Fruit fly (Drosophila melanogaster) whole organism, embryonic: ENCODE data around the gene CG13476.

Source experiments
- ATbp ChIP-seq: fragments of 200-800 bp; sonication (Bioruptor generic); optimal IDR thresholded peaks from 2 replicates; lab custom pipeline; 2017; ENCODE audit warnings: missing biosample characterization, mild to moderate bottlenecking, missing genetic modification characterization, missing genetic modification reagents
- Atf3 ChIP-seq: fragments of 200-800 bp; sonication (Bioruptor generic); optimal IDR thresholded peaks from 3 replicates; lab custom pipeline; 2016; ENCODE audit warnings: missing biosample characterization, missing genetic modification characterization
- Blimp-1 ChIP-seq: fragments of 200-800 bp; sonication (Bioruptor generic); optimal IDR thresholded peaks from 3 replicates; lab custom pipeline; 2018; ENCODE audit warnings: missing biosample characterization, missing genetic modification characterization, mild to moderate bottlenecking, moderate library complexity, missing genetic modification reagents
- CG12104 ChIP-seq: fragments of 200-800 bp; sonication (Bioruptor generic); optimal IDR thresholded peaks from 3 replicates; lab custom pipeline; 2016; ENCODE audit warnings: missing biosample characterization, missing genetic modification characterization
- CG14860 ChIP-seq: fragments of 200-800 bp; sonication (Bioruptor generic); IDR thresholded peaks from 3 replicates; pipeline ENCODE4 v1.3.6; 2022; ENCODE audit warnings: missing biosample characterization, missing genetic modification characterization; ENCODE audit not compliant: partially characterized antibody
- CG15479 ChIP-seq: fragments of 200-800 bp; sonication (Bioruptor generic); optimal IDR thresholded peaks from 3 replicates; lab custom pipeline; 2019; ENCODE audit warnings: missing biosample characterization, mild to moderate bottlenecking, missing genetic modification characterization, moderate library complexity
- CG17385 ChIP-seq: fragments of 200-800 bp; sonication (Bioruptor generic); optimal IDR thresholded peaks from 3 replicates; lab custom pipeline; 2018; ENCODE audit warnings: missing biosample characterization, mild to moderate bottlenecking, missing genetic modification characterization
- CG17829 ChIP-seq: fragments of 200-800 bp; optimal IDR thresholded peaks from 2 replicates; lab custom pipeline; 2019; ENCODE audit warnings: missing biosample characterization, mild to moderate bottlenecking, missing genetic modification characterization, moderate library complexity
- CG18619 ChIP-seq: fragments of 200-800 bp; sonication (Bioruptor generic); optimal IDR thresholded peaks from 3 replicates; lab custom pipeline; 2017; ENCODE audit warnings: missing biosample characterization, mild to moderate bottlenecking, missing genetic modification characterization
- CG30403 ChIP-seq: fragments of 200-800 bp; sonication (Bioruptor generic); optimal IDR thresholded peaks from 3 replicates; lab custom pipeline; 2016; ENCODE audit warnings: missing biosample characterization, missing genetic modification characterization
- CG3065 ChIP-seq: fragments of 200-800 bp; sonication (Bioruptor generic); optimal IDR thresholded peaks from 2 replicates; lab custom pipeline; 2016; ENCODE audit warnings: missing biosample characterization, missing genetic modification characterization
- CG3281 ChIP-seq: fragments of 200-800 bp; sonication (Bioruptor generic); optimal IDR thresholded peaks from 3 replicates; lab custom pipeline; 2017; ENCODE audit warnings: missing biosample characterization, mild to moderate bottlenecking, missing genetic modification characterization
- CG4707 ChIP-seq: fragments of 200-800 bp; sonication (Bioruptor generic); optimal IDR thresholded peaks from 2 replicates; lab custom pipeline; 2018; ENCODE audit warnings: missing biosample characterization, mild to moderate bottlenecking, missing genetic modification characterization, moderate library complexity
- CG5953 ChIP-seq: fragments of 200-800 bp; sonication (Bioruptor generic); IDR thresholded peaks from 2 replicates; pipeline ENCODE4 v1.3.6; 2022; ENCODE audit warnings: missing biosample characterization, missing genetic modification characterization
- CG7556 ChIP-seq: fragments of 200-800 bp; sonication (Bioruptor generic); optimal IDR thresholded peaks from 2 replicates; lab custom pipeline; 2017; ENCODE audit warnings: missing biosample characterization, mild to moderate bottlenecking, missing genetic modification characterization
- CG8359 ChIP-seq: fragments of 200-800 bp; sonication (Bioruptor generic); optimal IDR thresholded peaks from 2 replicates; lab custom pipeline; 2017; ENCODE audit warnings: missing biosample characterization, mild to moderate bottlenecking, missing genetic modification characterization, borderline replicate concordance
- CG8478 ChIP-seq: fragments of >200 bp; optimal IDR thresholded peaks from 2 replicates; lab custom pipeline; 2018
- CTCF ChIP-seq: fragments of 200-800 bp; sonication (Bioruptor generic); optimal IDR thresholded peaks from 2 replicates; lab custom pipeline; 2017; ENCODE audit warnings: missing biosample characterization, mild to moderate bottlenecking, missing genetic modification characterization, moderate library complexity
- Chrac-16 ChIP-seq: fragments of 200-800 bp; sonication (Bioruptor generic); optimal IDR thresholded peaks from 3 replicates; lab custom pipeline; 2016; ENCODE audit warnings: missing biosample characterization, missing genetic modification characterization
- CkIIα-i1 ChIP-seq: fragments of 200-800 bp; sonication (Bioruptor generic); IDR thresholded peaks from 2 replicates; pipeline ENCODE4 v1.3.6; 2022; ENCODE audit warnings: missing biosample characterization, missing genetic modification characterization
- Dfd ChIP-seq, 2 experiments: fragments of >200 bp; optimal IDR thresholded peaks; 2 replicates each; lab custom pipeline; 2017; ENCODE audit warnings: missing biosample characterization in 2 of 2, missing genetic modification characterization in 2 of 2
- Hand ChIP-seq: fragments of 200-800 bp; sonication (Bioruptor generic); optimal IDR thresholded peaks from 2 replicates; lab custom pipeline; 2017; ENCODE audit warnings: mild to moderate bottlenecking, missing biosample characterization, missing genetic modification reagents, missing genetic modification characterization
- MTF-1 ChIP-seq: fragments of 200-800 bp; sonication (Bioruptor generic); optimal IDR thresholded peaks from 2 replicates; lab custom pipeline; 2018; ENCODE audit warnings: missing biosample characterization, mild to moderate bottlenecking, missing genetic modification characterization, borderline replicate concordance
- NFAT ChIP-seq: fragments of 200-800 bp; sonication (Bioruptor generic); IDR thresholded peaks from 2 replicates; pipeline ENCODE4 v1.3.6; 2022; ENCODE audit warnings: missing biosample characterization, missing genetic modification characterization
- Nf-YC ChIP-seq: fragments of 200-800 bp; optimal IDR thresholded peaks from 3 replicates; lab custom pipeline; 2019; ENCODE audit warnings: missing biosample characterization, mild to moderate bottlenecking, missing genetic modification characterization, moderate library complexity
- Pdp1 ChIP-seq, 2 experiments: fragments of 200-800 bp; sonication (Bioruptor generic); optimal IDR thresholded peaks; 3 replicates each; lab custom pipeline; 2016; ENCODE audit warnings: missing biosample characterization in 2 of 2, missing genetic modification characterization in 2 of 2, mild to moderate bottlenecking in 1 of 2, moderate library complexity in 1 of 2
- TFAM ChIP-seq: fragments of 200-800 bp; sonication (Bioruptor generic); optimal IDR thresholded peaks from 2 replicates; lab custom pipeline; 2017; ENCODE audit warnings: missing biosample characterization, missing genetic modification characterization, inconsistent platforms
- Usf ChIP-seq: fragments of 200-800 bp; sonication (Bioruptor generic); optimal IDR thresholded peaks from 2 replicates; lab custom pipeline; 2017; ENCODE audit warnings: missing genotype, missing biosample characterization, missing genetic modification characterization
- al ChIP-seq: fragments of 200-800 bp; sonication (Bioruptor generic); IDR thresholded peaks from 2 replicates; pipeline ENCODE4 v1.3.6; 2022; ENCODE audit warnings: missing biosample characterization, missing genetic modification characterization
- aop ChIP-seq: fragments of 200-800 bp; sonication (Bioruptor generic); IDR thresholded peaks from 2 replicates; pipeline ENCODE4 v1.3.6; 2022; ENCODE audit warnings: missing biosample characterization, missing genetic modification characterization
- bsh ChIP-seq, 2 experiments: fragments of 200-800 bp; sonication (Bioruptor generic); optimal IDR thresholded peaks; 2 replicates each; lab custom pipeline; 2017 to 2018; ENCODE audit warnings: mild to moderate bottlenecking in 2 of 2, missing biosample characterization in 2 of 2, missing genetic modification characterization in 2 of 2, moderate library complexity in 1 of 2
- cg ChIP-seq: fragments of 200-800 bp; sonication (Bioruptor generic); optimal IDR thresholded peaks from 3 replicates; lab custom pipeline; 2019; ENCODE audit warnings: missing biosample characterization, mild to moderate bottlenecking, missing genetic modification characterization, moderate library complexity
- chm ChIP-seq: fragments of 200-800 bp; sonication (Bioruptor generic); IDR thresholded peaks from 2 replicates; pipeline ENCODE4 v1.3.6; 2022; ENCODE audit warnings: missing biosample characterization, missing genetic modification characterization
- ci ChIP-seq: fragments of 200-800 bp; sonication (Bioruptor generic); IDR thresholded peaks from 3 replicates; pipeline ENCODE4 v1.3.6; 2022; ENCODE audit warnings: missing biosample characterization, missing genetic modification characterization
- emc ChIP-seq: fragments of 200-800 bp; sonication (Bioruptor generic); optimal IDR thresholded peaks from 2 replicates; lab custom pipeline; 2016; ENCODE audit warnings: missing biosample characterization, missing genetic modification characterization
- ftz-f1 ChIP-seq: fragments of 200-800 bp; sonication (Bioruptor generic); optimal IDR thresholded peaks from 2 replicates; lab custom pipeline; 2016; ENCODE audit warnings: missing biosample characterization, missing genetic modification characterization
- grn ChIP-seq: fragments of 200-800 bp; sonication (Bioruptor generic); optimal IDR thresholded peaks from 3 replicates; lab custom pipeline; 2017; ENCODE audit warnings: missing biosample characterization, missing genetic modification characterization
- hb ChIP-seq: fragments of 200-800 bp; sonication (Bioruptor generic); IDR thresholded peaks from 3 replicates; pipeline ENCODE4 v1.3.6; 2022; ENCODE audit warnings: missing biosample characterization, missing genetic modification characterization; ENCODE audit not compliant: partially characterized antibody
- kni ChIP-seq: fragments of 200-800 bp; sonication (Bioruptor generic); optimal IDR thresholded peaks from 3 replicates; lab custom pipeline; 2017; ENCODE audit warnings: mild to moderate bottlenecking, missing biosample characterization, missing genetic modification reagents, missing genetic modification characterization
- lmd ChIP-seq: fragments of 200-800 bp; sonication (Bioruptor generic); IDR thresholded peaks from 2 replicates; pipeline ENCODE4 v1.3.6; 2022; ENCODE audit warnings: missing biosample characterization, missing genetic modification characterization
- nerfin-1 ChIP-seq: fragments of 200-800 bp; sonication (Bioruptor generic); optimal IDR thresholded peaks from 3 replicates; lab custom pipeline; 2019; ENCODE audit warnings: missing biosample characterization, mild to moderate bottlenecking, missing genetic modification characterization, moderate library complexity
- psq ChIP-seq: fragments of 200-800 bp; sonication (Bioruptor generic); optimal IDR thresholded peaks from 2 replicates; lab custom pipeline; 2017; ENCODE audit warnings: missing biosample characterization, missing genetic modification characterization
- salm ChIP-seq: fragments of 200-800 bp; sonication (Bioruptor generic); optimal IDR thresholded peaks from 2 replicates; lab custom pipeline; 2018; ENCODE audit warnings: missing biosample characterization, mild to moderate bottlenecking, missing genetic modification characterization
- schlank ChIP-seq: fragments of 200-800 bp; sonication (Bioruptor generic); optimal IDR thresholded peaks from 2 replicates; lab custom pipeline; 2018; ENCODE audit warnings: missing biosample characterization, mild to moderate bottlenecking, missing genetic modification characterization
- sob ChIP-seq: fragments of 200-800 bp; sonication (Bioruptor generic); IDR thresholded peaks from 2 replicates; pipeline ENCODE4 v1.3.6; 2022; ENCODE audit warnings: missing biosample characterization, missing genetic modification characterization
- tup ChIP-seq: fragments of 200-800 bp; sonication (Bioruptor generic); optimal IDR thresholded peaks from 2 replicates; lab custom pipeline; 2016; ENCODE audit warnings: missing biosample characterization, mild to moderate bottlenecking, missing genetic modification characterization, moderate library complexity
- tx ChIP-seq: fragments of 200-800 bp; sonication (Bioruptor generic); optimal IDR thresholded peaks from 2 replicates; lab custom pipeline; 2016; ENCODE audit warnings: missing biosample characterization, missing genetic modification characterization
- unpg ChIP-seq: fragments of 200-800 bp; sonication (Bioruptor generic); optimal IDR thresholded peaks from 3 replicates; lab custom pipeline; 2018; ENCODE audit warnings: missing biosample characterization, mild to moderate bottlenecking, missing genetic modification characterization, moderate library complexity

Gene CG13476

DNA sequence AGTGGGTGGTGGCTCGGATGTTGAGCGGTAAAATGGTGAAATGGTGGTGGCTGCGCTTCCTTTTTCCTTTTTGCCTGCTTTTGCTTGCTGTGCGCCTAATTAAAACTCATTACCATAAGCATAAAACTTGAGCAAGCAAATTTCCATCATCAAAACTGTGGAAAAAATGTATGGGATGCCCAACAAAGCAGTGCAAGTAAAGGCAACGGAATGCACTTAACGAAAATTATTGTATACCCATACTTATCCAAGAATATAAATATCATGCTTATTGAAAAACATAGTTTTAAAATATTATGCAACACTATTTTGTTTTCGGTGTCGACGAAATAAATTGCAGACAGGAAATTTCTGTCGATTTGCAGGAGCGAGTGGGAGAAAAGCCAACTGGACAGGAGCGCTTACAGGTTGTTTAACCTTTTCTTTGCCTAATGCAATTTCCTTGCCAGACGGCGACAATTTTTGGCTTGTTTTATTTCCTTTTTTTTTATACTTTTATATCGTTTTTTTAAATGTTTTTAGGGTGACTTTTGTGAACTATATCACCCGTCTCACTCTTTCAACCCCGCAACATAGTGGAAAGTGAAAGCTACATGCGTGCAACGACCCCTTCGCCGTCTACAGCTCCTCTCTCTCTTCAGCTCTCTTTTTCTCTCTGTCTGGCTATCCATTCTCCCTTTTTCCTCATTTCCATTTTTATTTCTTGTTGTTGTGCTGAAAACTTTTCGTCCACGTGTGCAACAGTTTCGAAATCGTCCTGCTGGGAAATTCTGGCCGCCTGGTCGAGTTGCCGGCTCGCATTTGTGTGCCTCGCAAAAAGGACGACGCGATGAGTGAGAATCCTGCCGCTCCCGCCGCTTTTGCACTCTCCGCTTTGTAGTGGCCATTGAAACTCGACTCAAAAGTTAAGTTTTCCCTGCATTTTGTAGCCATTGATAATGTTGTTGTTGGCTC is 45.0 kb upstream of the CG13476 start (continued):
- TF ChIP-seq ATbp (GFP tag; lab: Kevin White, UChicago), result peak; percentile 10
- 0 out of 3 replicates have a peak, but pooled peaks have one; percentile 12 for TF ChIP-seq hb (GFP tag; lab: Robert Waterston, UW)
- no peak for TF ChIP-seq Chrac-16 (GFP tag; lab: Kevin White, UChicago)
- 0 out of 3 replicates have a peak, but pooled peaks have one; percentile 15 for TF ChIP-seq ci (GFP tag; lab: Robert Waterston, UW)
- TF ChIP-seq schlank (tag; lab: Kevin White, UChicago), result no peak
- peak in 1 of 2 experiments; percentile 37 for TF ChIP-seq Pdp1 (GFP tag; optimal IDR thresholded peaks at IDR 0.05; lab: Kevin White, UChicago)
- TF ChIP-seq Atf3 (GFP tag; lab: Kevin White, UChicago), result no peak
- TF ChIP-seq cg, result no peak
- TF ChIP-seq psq (GFP tag; lab: Kevin White, UChicago), result peak; percentile 6
- TF ChIP-seq CkIIα-i1 (GFP tag; lab: Robert Waterston, UW), result no peak
- no peak for TF ChIP-seq CG3281 (GFP tag; lab: Kevin White, UChicago)
- TF ChIP-seq CG15479, result no peak
- peak; percentile 80 for TF ChIP-seq nerfin-1 (tag; lab: Kevin White, UChicago)
- TF ChIP-seq CG7556 (GFP tag; lab: Kevin White, UChicago), result peak; percentile 31
- peak; percentile 38; the same call in 1 of the 2 replicates for TF ChIP-seq chm (GFP tag; lab: Robert Waterston, UW)
- no peak for TF ChIP-seq grn (GFP tag; lab: Kevin White, UChicago)
- no peak for TF ChIP-seq salm (tag; lab: Kevin White, UChicago)
- no peak for TF ChIP-seq CG4707 (GFP tag; lab: Kevin White, UChicago)
- no peak for TF ChIP-seq CG8359 (GFP tag; lab: Kevin White, UChicago)
- no peak for TF ChIP-seq CG5953
- no peak for TF ChIP-seq emc (GFP tag; lab: Kevin White, UChicago)
- TF ChIP-seq kni (GFP tag; lab: Kevin White, UChicago), result peak; percentile 7
- no peak for TF ChIP-seq Hand (GFP tag; lab: Kevin White, UChicago)
- no peak for TF ChIP-seq CG18619 (GFP tag; lab: Kevin White, UChicago)
- no peak for TF ChIP-seq Nf-YC (tag; lab: Kevin White, UChicago)
- no peak for TF ChIP-seq CG3065 (GFP tag; lab: Kevin White, UChicago)
- no peak for TF ChIP-seq Dfd (GFP tag; optimal IDR thresholded peaks at IDR 0.05; lab: Kevin White, UChicago)
- TF ChIP-seq unpg (GFP tag; lab: Kevin White, UChicago), result peak; percentile 9
- peak in 1 of 2 experiments; percentile 29 for TF ChIP-seq bsh (GFP tag; optimal IDR thresholded peaks at IDR 0.05; lab: Kevin White, UChicago)
- no peak for TF ChIP-seq CG8478 (lab: Kevin White, UChicago)
- TF ChIP-seq tup (GFP tag; lab: Kevin White, UChicago), result no peak
- no peak for TF ChIP-seq al (GFP tag; lab: Robert Waterston, UW)
- no peak for TF ChIP-seq CG17385 (GFP tag; lab: Kevin White, UChicago)
- no peak for TF ChIP-seq MTF-1 (GFP tag; lab: Kevin White, UChicago)
- TF ChIP-seq CG30403, result no peak
- TF ChIP-seq, all 482 proteins: peak for 46

DNA sequence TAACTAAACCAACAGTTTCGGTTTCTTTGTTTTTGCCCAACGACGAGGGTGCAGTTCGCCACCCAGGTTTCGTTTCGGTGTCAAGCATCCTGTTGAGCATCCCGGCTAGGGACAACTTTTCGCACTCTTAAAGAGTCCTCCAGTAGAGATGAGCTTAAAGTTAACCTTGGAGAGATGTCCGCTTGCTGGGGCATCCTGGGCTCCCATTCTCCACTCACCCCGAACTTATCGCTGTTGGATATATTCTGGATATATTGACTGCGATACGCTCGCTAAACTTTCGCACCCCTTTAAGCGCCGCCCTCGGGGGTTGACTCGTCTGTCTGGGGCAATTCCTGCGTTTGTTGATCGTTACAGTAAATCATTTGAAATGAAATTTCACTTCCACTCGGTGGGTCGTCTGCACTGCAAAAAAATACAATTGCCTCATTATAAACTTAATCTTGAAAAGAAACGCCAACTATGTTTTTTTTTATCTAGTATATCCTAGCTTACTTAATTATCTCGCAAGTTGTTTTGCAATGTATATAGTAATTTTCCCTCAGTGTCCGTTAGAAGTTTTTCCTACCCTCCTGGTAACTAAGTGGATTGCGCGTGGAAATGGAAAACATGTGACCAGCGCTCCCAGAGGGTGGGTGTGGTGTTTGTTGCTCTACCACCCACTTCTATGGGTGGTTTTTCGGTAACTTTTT is 43.6 kb upstream of the CG13476 start:
- TF ChIP-seq lmd (GFP tag; lab: Robert Waterston, UW) (peak; percentile 88), ftz-f1 (no peak), tx (GFP tag; lab: Kevin White, UChicago) (peak; percentile 74), CG14860 (GFP tag; lab: Robert Waterston, UW) (no peak), sob (GFP tag; lab: Robert Waterston, UW) (peak; percentile 86), Blimp-1 (GFP tag; lab: Kevin White, UChicago) (peak; percentile 67), CG17829 (tag; lab: Kevin White, UChicago) (peak; percentile 70), NFAT (peak; percentile 66), TFAM (GFP tag; lab: Kevin White, UChicago) (peak; percentile 57), CTCF (GFP tag; lab: Kevin White, UChicago) (peak; percentile 22), Usf (GFP tag; lab: Kevin White, UChicago) (peak; percentile 19), aop (no peak), CG12104 (GFP tag; lab: Kevin White, UChicago) (peak; percentile 45)
